Worm (Caenorhabditis elegans) whole organism, L2 larva: Measurements from ENCODE around the gene glrx-5.
A peak's percentile ranks its signal among the peaks of the same experiment; 100 is the strongest.

Experiments used
- C34F6.9 ChIP-seq: fragments of 150-350 bp; optimal IDR thresholded peaks from 2 replicates; lab custom pipeline; 2014; ENCODE audit warnings: missing biosample characterization, missing genetic modification characterization
- F13H6.1 ChIP-seq: sonication (generic microtip); optimal IDR thresholded peaks from 2 replicates; lab custom pipeline; 2016; ENCODE audit warnings: missing genetic modification characterization, missing compliant biosample characterization
- Y55F3AM.14 ChIP-seq: fragments of 200-800 bp; sonication (Bioruptor generic); optimal IDR thresholded peaks from 2 replicates; lab custom pipeline; 2018; ENCODE audit warnings: mild to moderate bottlenecking, missing genetic modification characterization, missing compliant biosample characterization
- ZK546.5 ChIP-seq: sonication (generic microtip); optimal IDR thresholded peaks from 2 replicates; lab custom pipeline; 2017; ENCODE audit warnings: missing biosample characterization, missing genetic modification characterization
- aly-2 ChIP-seq: fragments of 150-350 bp; optimal IDR thresholded peaks from 2 replicates; lab custom pipeline; 2014; ENCODE audit warnings: missing biosample characterization, missing genetic modification characterization
- ama-1 ChIP-seq: fragments of 150-350 bp; optimal IDR thresholded peaks from 2 replicates; lab custom pipeline; 2018; ENCODE audit warnings: inconsistent platforms
- blmp-1 ChIP-seq: sonication (generic microtip); optimal IDR thresholded peaks from 2 replicates; lab custom pipeline; 2017; ENCODE audit warnings: missing genetic modification characterization, mild to moderate bottlenecking, missing compliant biosample characterization, antibody characterized with exemption, moderate library complexity; ENCODE audit not compliant: insufficient read depth
- ceh-82 ChIP-seq: fragments of 150-350 bp; optimal IDR thresholded peaks from 2 replicates; lab custom pipeline; 2014; ENCODE audit warnings: missing biosample characterization, missing genetic modification characterization
- crh-2 ChIP-seq: sonication (generic microtip); optimal IDR thresholded peaks from 2 replicates; lab custom pipeline; 2017; ENCODE audit warnings: missing biosample characterization, missing genetic modification characterization
- dmd-4 ChIP-seq: sonication (generic microtip); optimal IDR thresholded peaks from 2 replicates; lab custom pipeline; 2017; ENCODE audit warnings: missing biosample characterization, missing genetic modification characterization
- egl-27 ChIP-seq: sonication (generic microtip); optimal IDR thresholded peaks from 3 replicates; lab custom pipeline; 2017; ENCODE audit warnings: missing biosample characterization, missing genetic modification reagents, missing genetic modification characterization
- elt-1 ChIP-seq: fragments of 150-350 bp; optimal IDR thresholded peaks from 2 replicates; lab custom pipeline; 2014; ENCODE audit warnings: missing biosample characterization, missing genetic modification characterization
- elt-3 ChIP-seq: sonication (generic microtip); optimal IDR thresholded peaks from 2 replicates; lab custom pipeline; 2017; ENCODE audit warnings: missing biosample characterization, missing genetic modification characterization
- fos-1 ChIP-seq: fragments of 150-350 bp; optimal IDR thresholded peaks from 2 replicates; lab custom pipeline; 2014; ENCODE audit warnings: missing biosample characterization, missing genetic modification characterization
- gmeb-1 ChIP-seq: fragments of 150-350 bp; optimal IDR thresholded peaks from 2 replicates; lab custom pipeline; 2014; ENCODE audit warnings: missing biosample characterization, missing genetic modification characterization
- lin-11 ChIP-seq: fragments of 150-350 bp; sonication (generic microtip); optimal IDR thresholded peaks from 2 replicates; lab custom pipeline; 2014; ENCODE audit warnings: missing biosample characterization, missing genetic modification characterization, inconsistent platforms, mixed read lengths
- lin-13 ChIP-seq: fragments of 150-350 bp; optimal IDR thresholded peaks from 2 replicates; lab custom pipeline; 2014; ENCODE audit warnings: missing biosample characterization, missing genetic modification reagents, missing genetic modification characterization
- lin-39 ChIP-seq: fragments of 150-350 bp; optimal IDR thresholded peaks from 2 replicates; lab custom pipeline; 2014; ENCODE audit warnings: missing biosample characterization, missing genetic modification reagents, missing genetic modification characterization
- lsy-2 ChIP-seq, 2 experiments: fragments of 150-350 bp in 1 of 2; sonication (generic microtip) in 1 of 2; optimal IDR thresholded peaks; 2 replicates each; lab custom pipeline; 2014 to 2017; ENCODE audit warnings: missing biosample characterization in 2 of 2, missing genetic modification characterization in 2 of 2
- mab-5 ChIP-seq: fragments of 150-350 bp; optimal IDR thresholded peaks from 2 replicates; lab custom pipeline; 2014; ENCODE audit warnings: missing biosample characterization, missing genetic modification characterization
- mbf-1 ChIP-seq: sonication (generic microtip); optimal IDR thresholded peaks from 2 replicates; lab custom pipeline; 2017; ENCODE audit warnings: missing biosample characterization, missing genetic modification characterization
- mdl-1 ChIP-seq, 2 experiments: fragments of 150-350 bp in 1 of 2; sonication (generic microtip) in 1 of 2; optimal IDR thresholded peaks; 2 replicates each; lab custom pipeline; 2017; ENCODE audit warnings: missing biosample characterization in 2 of 2, missing genetic modification characterization in 2 of 2
- nhr-10 ChIP-seq: sonication (generic microtip); optimal IDR thresholded peaks from 2 replicates; lab custom pipeline; 2017; ENCODE audit warnings: missing biosample characterization, missing genetic modification characterization
- nhr-11 ChIP-seq: fragments of 150-350 bp; optimal IDR thresholded peaks from 2 replicates; lab custom pipeline; 2014; ENCODE audit warnings: missing biosample characterization, missing genetic modification characterization
- nhr-129 ChIP-seq: fragments of 150-350 bp; optimal IDR thresholded peaks from 2 replicates; lab custom pipeline; 2014; ENCODE audit warnings: missing biosample characterization, missing genetic modification characterization
- nhr-21 ChIP-seq: fragments of 150-350 bp; optimal IDR thresholded peaks from 2 replicates; lab custom pipeline; 2014; ENCODE audit warnings: missing biosample characterization, missing genetic modification characterization
- nhr-25 ChIP-seq: fragments of 150-350 bp; sonication (generic microtip); optimal IDR thresholded peaks from 3 replicates; lab custom pipeline; 2014; ENCODE audit warnings: missing biosample characterization, missing genetic modification characterization
- nhr-6 ChIP-seq: fragments of 150-350 bp; optimal IDR thresholded peaks from 2 replicates; lab custom pipeline; 2014; ENCODE audit warnings: missing biosample characterization, missing genetic modification characterization
- nhr-77 ChIP-seq: fragments of 150-350 bp; optimal IDR thresholded peaks from 2 replicates; lab custom pipeline; 2014; ENCODE audit warnings: missing biosample characterization, missing genetic modification characterization
- sem-4 ChIP-seq: fragments of 150-350 bp; optimal IDR thresholded peaks from 2 replicates; lab custom pipeline; 2014; ENCODE audit warnings: missing biosample characterization, missing genetic modification reagents, missing genetic modification characterization
- skn-1 ChIP-seq: sonication (generic microtip); optimal IDR thresholded peaks from 2 replicates; lab custom pipeline; 2017; ENCODE audit warnings: missing biosample characterization, missing genetic modification characterization
- sma-3 ChIP-seq: sonication (generic microtip); optimal IDR thresholded peaks from 2 replicates; lab custom pipeline; 2016; ENCODE audit warnings: missing genetic modification reagents, missing genetic modification characterization, missing compliant biosample characterization
- sma-9 ChIP-seq, 2 experiments: fragments of 150-350 bp in 1 of 2; sonication (generic microtip) in 1 of 2; optimal IDR thresholded peaks; 2 replicates each; lab custom pipeline; 2014 to 2016; ENCODE audit warnings: missing genetic modification characterization in 2 of 2, mild to moderate bottlenecking in 1 of 2, missing biosample characterization in 1 of 2, missing compliant biosample characterization in 1 of 2, missing genetic modification reagents in 1 of 2, moderate library complexity in 1 of 2
- snpc-4 ChIP-seq: fragments of 150-350 bp; optimal IDR thresholded peaks from 2 replicates; lab custom pipeline; 2014; ENCODE audit warnings: missing biosample characterization, missing genetic modification characterization
- unc-39 ChIP-seq: fragments of 150-350 bp; optimal IDR thresholded peaks from 2 replicates; lab custom pipeline; 2014; ENCODE audit warnings: missing biosample characterization, missing genetic modification characterization
- unc-55 ChIP-seq: fragments of 150-350 bp; sonication (generic microtip); optimal IDR thresholded peaks from 3 replicates; lab custom pipeline; 2014; ENCODE audit warnings: missing biosample characterization, missing genetic modification reagents, missing genetic modification characterization
- unc-62 ChIP-seq: fragments of 150-350 bp; optimal IDR thresholded peaks from 2 replicates; lab custom pipeline; 2014; ENCODE audit warnings: missing biosample characterization, missing genetic modification reagents, missing genetic modification characterization
- ztf-4 ChIP-seq: fragments of 150-350 bp; optimal IDR thresholded peaks from 2 replicates; lab custom pipeline; 2014; ENCODE audit warnings: missing biosample characterization, missing genetic modification characterization

Gene glrx-5

DNA sequence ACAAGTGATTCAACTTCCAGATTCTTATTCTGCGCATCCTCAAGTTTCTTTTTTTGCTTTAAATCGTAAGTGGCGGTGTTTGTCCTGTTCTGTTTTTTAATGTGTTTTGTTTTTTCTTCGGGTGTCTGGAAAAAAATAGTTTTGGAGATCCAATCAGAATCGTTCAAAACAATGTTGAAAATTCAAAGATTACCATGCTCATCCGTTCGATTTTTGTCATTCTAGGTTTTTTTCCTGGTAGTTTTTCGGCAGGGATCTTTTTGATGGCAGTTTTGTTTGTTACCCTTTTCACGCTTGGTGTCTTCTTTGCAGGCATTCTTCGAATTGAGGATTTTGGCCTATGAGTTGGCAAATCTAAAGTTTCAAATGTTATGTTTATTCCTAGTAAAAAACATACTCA, 17.1 kb downstream of the glrx-5 start:
- no peak for TF ChIP-seq Y55F3AM.14 (GFP tag; lab: Kevin White, UChicago)
- TF ChIP-seq lin-13 (GFP tag; lab: Kevin White, UChicago), result no peak
- no peak for TF ChIP-seq elt-3 (tag; lab: Kevin White, UChicago)
- no peak for TF ChIP-seq nhr-77 (tag; lab: Kevin White, UChicago)
- no peak for TF ChIP-seq gmeb-1 (tag; lab: Kevin White, UChicago)
- no peak for TF ChIP-seq lin-11 (tag; lab: Kevin White, UChicago)
- no peak for TF ChIP-seq nhr-10 (tag; lab: Kevin White, UChicago)
- no peak for TF ChIP-seq nhr-11
- TF ChIP-seq blmp-1, result no peak
- no peak for TF ChIP-seq elt-1 (tag; lab: Kevin White, UChicago)
- no peak for TF ChIP-seq sma-3 (GFP tag; lab: Kevin White, UChicago)
- no peak for TF ChIP-seq ama-1 (lab: Kevin White, UChicago)
- TF ChIP-seq lin-39 (tag; lab: Kevin White, UChicago), result no peak
- TF ChIP-seq unc-55, result no peak
- TF ChIP-seq sma-9 (GFP tag; optimal IDR thresholded peaks at IDR 0.05; lab: Kevin White, UChicago), result no peak
- no peak for TF ChIP-seq sma-9 (tag; optimal IDR thresholded peaks at IDR 0.05; lab: Kevin White, UChicago)
- no peak for TF ChIP-seq sem-4 (tag; lab: Kevin White, UChicago)
- no peak for TF ChIP-seq ztf-4
- no peak for TF ChIP-seq skn-1

DNA sequence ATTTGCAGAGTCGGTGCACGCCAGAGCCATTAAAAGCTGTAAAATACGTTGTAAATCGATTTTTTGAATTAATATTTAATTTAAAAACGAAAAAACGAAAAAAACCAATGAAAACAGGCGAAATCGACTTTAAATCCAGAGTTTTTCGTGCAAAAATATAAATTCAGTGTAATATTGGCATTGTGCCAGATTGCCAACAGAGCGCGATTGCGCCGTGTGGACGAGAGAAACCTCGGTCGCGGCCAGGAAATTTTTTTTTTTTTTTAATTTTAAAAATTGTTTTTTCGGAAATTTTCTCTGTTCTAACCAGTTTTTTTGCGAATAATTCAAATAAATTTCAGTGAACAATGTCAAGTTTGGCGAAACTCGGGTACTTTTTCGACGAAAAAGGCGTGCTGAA, 22.4 kb downstream of the glrx-5 start, which contains the start of the genes pph-4.1 and Y75B8A.31:
Gene pph-4.1, minus strand, starts transcription at position 36 of the 400 bp plus-strand sequence.
Gene Y75B8A.31, plus strand, starts transcription at position 342 of the 400 bp plus-strand sequence.
- TF ChIP-seq mab-5 (tag; lab: Kevin White, UChicago) (peak; percentile 49), lin-39 (tag; lab: Kevin White, UChicago) (no peak), nhr-25 (peak; percentile 85), unc-39 (no peak), elt-3 (tag; lab: Kevin White, UChicago) (no peak), nhr-129 (peak; percentile 32), mdl-1 (tag; optimal IDR thresholded peaks at IDR 0.05; lab: Kevin White, UChicago) (peak in 1 of 2 experiments; percentile 5), sma-9 (GFP tag; optimal IDR thresholded peaks at IDR 0.05; lab: Kevin White, UChicago) (peak; percentile 87), sma-9 (tag; optimal IDR thresholded peaks at IDR 0.05; lab: Kevin White, UChicago) (no peak), aly-2 (no peak), Y55F3AM.14 (GFP tag; lab: Kevin White, UChicago) (no peak), skn-1 (peak; percentile 30), nhr-6 (peak; percentile 57), sma-3 (GFP tag; lab: Kevin White, UChicago) (peak; percentile 90), dmd-4 (no peak), unc-55 (peak; percentile 93), mbf-1 (no peak), lin-11 (tag; lab: Kevin White, UChicago) (peak; percentile 71), unc-62 (GFP tag; lab: Kevin White, UChicago) (no peak), C34F6.9 (peak; percentile 93), fos-1 (tag; lab: Kevin White, UChicago) (peak; percentile 69), snpc-4 (tag; lab: Kevin White, UChicago) (peak; percentile 65), nhr-21 (peak; percentile 61), gmeb-1 (tag; lab: Kevin White, UChicago) (peak; percentile 86), crh-2 (tag; lab: Kevin White, UChicago) (peak; percentile 78), F13H6.1 (tag; lab: Kevin White, UChicago) (peak; percentile 86), lsy-2 (tag; optimal IDR thresholded peaks at IDR 0.05; lab: Kevin White, UChicago) (peak; percentile 75 to 91), lin-13 (GFP tag; lab: Kevin White, UChicago) (peak; percentile 89), ZK546.5 (tag; lab: Kevin White, UChicago) (peak; percentile 28), blmp-1 (peak; percentile 11), ztf-4 (peak; percentile 26), egl-27 (tag; lab: Kevin White, UChicago) (peak; percentile 35), sem-4 (tag; lab: Kevin White, UChicago) (peak; percentile 94)

DNA sequence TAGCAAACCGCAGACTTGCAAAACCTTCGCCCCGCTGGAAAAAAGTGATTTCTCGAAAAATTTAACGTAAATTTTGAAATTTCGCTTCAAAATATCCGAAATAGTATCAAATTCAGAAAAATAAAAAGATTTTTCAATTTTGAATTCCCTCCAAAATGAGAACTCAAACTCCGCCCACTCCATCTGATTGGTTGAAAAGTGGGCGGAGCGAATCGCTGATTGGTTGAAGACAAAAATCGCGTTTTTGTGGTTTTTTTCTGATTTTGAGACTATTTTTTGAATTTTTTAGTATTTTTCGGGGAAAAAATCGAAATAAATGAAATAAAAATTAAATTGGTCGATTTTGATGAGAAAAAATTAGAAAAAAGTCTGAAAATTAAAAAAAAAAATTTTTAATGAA, 24.6 kb downstream of the glrx-5 start:
- TF ChIP-seq nhr-129, result no peak
- no peak for TF ChIP-seq sem-4 (tag; lab: Kevin White, UChicago)
- TF ChIP-seq C34F6.9, result no peak
- TF ChIP-seq lin-11 (tag; lab: Kevin White, UChicago), result no peak
- TF ChIP-seq ceh-82 (tag; lab: Kevin White, UChicago), result no peak
- TF ChIP-seq ZK546.5 (tag; lab: Kevin White, UChicago), result no peak
- TF ChIP-seq fos-1 (tag; lab: Kevin White, UChicago), result no peak
